Worm (Caenorhabditis elegans) whole organism, young adult: Measurements from ENCODE around the gene W04G3.13.

Source experiments
- B0035.1 ChIP-seq: sonication (generic microtip); optimal IDR thresholded peaks from 2 replicates; lab custom pipeline; 2016; ENCODE audit warnings: missing genetic modification characterization, mild to moderate bottlenecking, missing compliant biosample characterization, missing genotype, missing genetic modification reagents
- C17E4.6 ChIP-seq: fragments of 200-800 bp; sonication (Bioruptor generic); IDR thresholded peaks from 2 replicates; pipeline ENCODE4 v1.3.6; 2022; ENCODE audit warnings: missing genetic modification reagents, missing genetic modification characterization, missing compliant biosample characterization
- F22D6.2 ChIP-seq: sonication (generic microtip); optimal IDR thresholded peaks from 2 replicates; lab custom pipeline; 2016; ENCODE audit warnings: mild to moderate bottlenecking, missing genetic modification characterization, missing compliant biosample characterization
- F33H1.4 ChIP-seq: fragments of 200-800 bp; sonication (Bioruptor generic); IDR thresholded peaks from 2 replicates; pipeline ENCODE4 v1.3.6; 2022; ENCODE audit warnings: missing genetic modification reagents, missing genetic modification characterization, missing compliant biosample characterization
- F39B2.1 ChIP-seq: fragments of 200-800 bp; sonication (Bioruptor generic); IDR thresholded peaks from 2 replicates; pipeline ENCODE4 v1.3.6; 2022; ENCODE audit warnings: missing genetic modification reagents, missing genetic modification characterization, missing compliant biosample characterization
- F57C9.4 ChIP-seq: sonication (generic microtip); optimal IDR thresholded peaks from 2 replicates; lab custom pipeline; 2017; ENCODE audit warnings: mild to moderate bottlenecking, missing genetic modification characterization, missing compliant biosample characterization
- K12H6.12 ChIP-seq: fragments of 200-800 bp; sonication (Bioruptor generic); optimal IDR thresholded peaks from 2 replicates; lab custom pipeline; 2018; ENCODE audit warnings: mild to moderate bottlenecking, missing genetic modification characterization, missing compliant biosample characterization
- T07F8.4 ChIP-seq: sonication (generic microtip); optimal IDR thresholded peaks from 2 replicates; lab custom pipeline; 2016; ENCODE audit warnings: mild to moderate bottlenecking, missing genetic modification characterization, moderate library complexity, missing compliant biosample characterization
- Y56A3A.18 ChIP-seq: fragments of 200-800 bp; sonication (Bioruptor generic); IDR thresholded peaks from 2 replicates; pipeline ENCODE4 v1.3.6; 2022; ENCODE audit warnings: missing genetic modification reagents, missing genetic modification characterization, missing compliant biosample characterization
- Y67H2A.10 ChIP-seq: fragments of 200-800 bp; sonication (Bioruptor generic); conservative IDR thresholded peaks from 2 replicates; pipeline ENCODE4 v1.3.6; 2022; ENCODE audit warnings: missing genetic modification reagents, missing genetic modification characterization, missing compliant biosample characterization
- Y95B8A.8 ChIP-seq: fragments of 200-800 bp; sonication (Bioruptor generic); IDR thresholded peaks from 2 replicates; pipeline ENCODE4 v1.3.6; 2022; ENCODE audit warnings: missing genetic modification reagents, missing genetic modification characterization, missing compliant biosample characterization
- athp-1 ChIP-seq: sonication (generic microtip); optimal IDR thresholded peaks from 2 replicates; lab custom pipeline; 2017; ENCODE audit warnings: mild to moderate bottlenecking, missing genetic modification characterization, missing compliant biosample characterization
- attf-5 ChIP-seq: fragments of 200-800 bp; sonication (Bioruptor generic); optimal IDR thresholded peaks from 2 replicates; lab custom pipeline; 2018; ENCODE audit warnings: mild to moderate bottlenecking, missing genetic modification characterization, missing compliant biosample characterization
- attf-6 ChIP-seq: fragments of 200-800 bp; sonication (Bioruptor generic); IDR thresholded peaks from 2 replicates; pipeline ENCODE4 v1.3.6; 2022; ENCODE audit warnings: missing genetic modification reagents, missing genetic modification characterization, missing compliant biosample characterization
- bed-2 ChIP-seq: fragments of 200-800 bp; sonication (Bioruptor generic); IDR thresholded peaks from 2 replicates; pipeline ENCODE4 v1.3.6; 2022; ENCODE audit warnings: missing genetic modification reagents, missing genetic modification characterization, missing compliant biosample characterization
- cebp-1 ChIP-seq, 2 experiments: fragments of 200-800 bp in 1 of 2; sonication (Bioruptor generic) in 1 of 2; sonication (generic microtip) in 1 of 2; IDR thresholded peaks in 1 of 2; optimal IDR thresholded peaks in 1 of 2; 2 replicates each; pipeline versions ENCODE4 v1.3.6 to Lab custom; 2017 to 2022; ENCODE audit warnings: missing compliant biosample characterization in 2 of 2, missing genetic modification characterization in 2 of 2, mild to moderate bottlenecking in 1 of 2, missing genetic modification reagents in 1 of 2, moderate library complexity in 1 of 2
- cebp-2 ChIP-seq: fragments of 200-800 bp; sonication (Bioruptor generic); IDR thresholded peaks from 2 replicates; pipeline ENCODE4 v1.3.6; 2022; ENCODE audit warnings: missing genetic modification characterization, missing compliant biosample characterization
- ceh-40 ChIP-seq: fragments of 200-800 bp; sonication (Bioruptor generic); IDR thresholded peaks from 2 replicates; pipeline ENCODE4 v1.3.6; 2022; ENCODE audit warnings: missing genetic modification characterization, missing compliant biosample characterization
- ceh-91 ChIP-seq: fragments of 200-800 bp; sonication (Bioruptor generic); IDR thresholded peaks from 2 replicates; pipeline ENCODE4 v1.3.6; 2022; ENCODE audit warnings: missing genetic modification reagents, missing genetic modification characterization, missing compliant biosample characterization
- efl-1 ChIP-seq: fragments of 150-350 bp; optimal IDR thresholded peaks from 2 replicates; lab custom pipeline; 2014; ENCODE audit warnings: missing biosample characterization, missing genetic modification reagents, missing genetic modification characterization
- egrh-3 ChIP-seq: fragments of 200-800 bp; sonication (Bioruptor generic); IDR thresholded peaks from 2 replicates; pipeline ENCODE4 v1.3.6; 2022; ENCODE audit warnings: missing genetic modification reagents, missing genetic modification characterization, missing compliant biosample characterization
- fkh-3 ChIP-seq: sonication (generic microtip); optimal IDR thresholded peaks from 2 replicates; lab custom pipeline; 2016; ENCODE audit warnings: mild to moderate bottlenecking, missing genetic modification characterization, missing compliant biosample characterization
- gei-17 ChIP-seq: fragments of 200-800 bp; sonication (Bioruptor generic); optimal IDR thresholded peaks from 2 replicates; lab custom pipeline; 2018; ENCODE audit warnings: mild to moderate bottlenecking, missing genetic modification characterization, missing compliant biosample characterization
- hlh-12 ChIP-seq: sonication (generic microtip); optimal IDR thresholded peaks from 2 replicates; lab custom pipeline; 2016; ENCODE audit warnings: missing genetic modification characterization, missing compliant biosample characterization
- lag-1 ChIP-seq: fragments of 200-800 bp; sonication (Bioruptor generic); IDR thresholded peaks from 2 replicates; pipeline ENCODE4 v1.3.6; 2022; ENCODE audit warnings: missing genetic modification reagents, missing genetic modification characterization, missing compliant biosample characterization
- let-526 ChIP-seq: fragments of 200-800 bp; sonication (Bioruptor generic); IDR thresholded peaks from 2 replicates; pipeline ENCODE4 v1.3.6; 2022; ENCODE audit warnings: missing genetic modification reagents, missing genetic modification characterization, missing compliant biosample characterization
- let-607 ChIP-seq, 2 experiments: fragments of 200-800 bp in 1 of 2; sonication (Bioruptor generic) in 1 of 2; sonication (generic microtip) in 1 of 2; optimal IDR thresholded peaks; 2 replicates each; lab custom pipeline; 2016 to 2018; ENCODE audit warnings: mild to moderate bottlenecking in 2 of 2, missing compliant biosample characterization in 2 of 2, missing genetic modification characterization in 2 of 2, moderate library complexity in 2 of 2, missing genotype in 1 of 2
- lin-35 ChIP-seq, 3 experiments: fragments of 150-350 bp in 2 of 3; sonication (generic microtip) in 1 of 3; optimal IDR thresholded peaks; 2 replicates each; lab custom pipeline; 2014 to 2018; ENCODE audit warnings: missing biosample characterization in 3 of 3, missing genetic modification characterization in 3 of 3, missing genetic modification reagents in 3 of 3
- lin-54 ChIP-seq: fragments of 200-800 bp; sonication (Bioruptor generic); optimal IDR thresholded peaks from 2 replicates; lab custom pipeline; 2018; ENCODE audit warnings: mild to moderate bottlenecking, missing genetic modification characterization, missing compliant biosample characterization
- madf-10 ChIP-seq: sonication (generic microtip); optimal IDR thresholded peaks from 2 replicates; lab custom pipeline; 2016; ENCODE audit warnings: mild to moderate bottlenecking, missing genetic modification characterization, missing compliant biosample characterization
- madf-3 ChIP-seq: fragments of 200-800 bp; sonication (Bioruptor generic); IDR thresholded peaks from 2 replicates; pipeline ENCODE4 v1.3.6; 2022; ENCODE audit warnings: missing genetic modification reagents, missing genetic modification characterization, missing compliant biosample characterization
- madf-6 ChIP-seq: fragments of 200-800 bp; sonication (Bioruptor generic); IDR thresholded peaks from 2 replicates; pipeline ENCODE4 v1.3.6; 2022; ENCODE audit warnings: missing genetic modification reagents, missing genetic modification characterization, missing compliant biosample characterization
- madf-8 ChIP-seq: fragments of 200-800 bp; sonication (Bioruptor generic); conservative IDR thresholded peaks from 2 replicates; pipeline ENCODE4 v1.3.6; 2022; ENCODE audit warnings: missing genetic modification reagents, missing genetic modification characterization, missing compliant biosample characterization
- mes-4 ChIP-seq: sonication (generic microtip); optimal IDR thresholded peaks from 2 replicates; lab custom pipeline; 2016; ENCODE audit warnings: missing genotype, missing genetic modification characterization, missing compliant biosample characterization
- nfya-2 ChIP-seq: fragments of 200-800 bp; sonication (Bioruptor generic); IDR thresholded peaks from 2 replicates; pipeline ENCODE4 v1.3.6; 2022; ENCODE audit warnings: missing genetic modification reagents, missing genetic modification characterization, missing compliant biosample characterization
- nhr-27 ChIP-seq: fragments of 200-800 bp; sonication (Bioruptor generic); optimal IDR thresholded peaks from 2 replicates; lab custom pipeline; 2018; ENCODE audit warnings: mild to moderate bottlenecking, missing genetic modification characterization, moderate library complexity, missing compliant biosample characterization
- pbrm-1 ChIP-seq: fragments of 200-800 bp; sonication (Bioruptor generic); IDR thresholded peaks from 2 replicates; pipeline ENCODE4 v1.3.6; 2022; ENCODE audit warnings: missing genetic modification reagents, missing genetic modification characterization, missing compliant biosample characterization
- rcor-1 ChIP-seq: fragments of 200-800 bp; sonication (Bioruptor generic); IDR thresholded peaks from 2 replicates; pipeline ENCODE4 v1.3.6; 2022; ENCODE audit warnings: missing genetic modification reagents, missing genetic modification characterization, missing compliant biosample characterization
- snpc-4 ChIP-seq, 5 experiments: fragments of 150-350 bp in 1 of 5; sonication (generic microtip) in 4 of 5; optimal IDR thresholded peaks; 2 replicates each; lab custom pipeline; 2014 to 2018; ENCODE audit warnings: missing genetic modification characterization in 5 of 5, missing biosample characterization in 3 of 5, antibody characterized with exemption in 2 of 5, mild to moderate bottlenecking in 2 of 5, missing compliant biosample characterization in 2 of 5, missing genotype in 2 of 5, moderate library complexity in 2 of 5, missing genetic modification reagents in 1 of 5
- somi-1 ChIP-seq: fragments of 200-800 bp; sonication (Bioruptor generic); optimal IDR thresholded peaks from 2 replicates; lab custom pipeline; 2018; ENCODE audit warnings: mild to moderate bottlenecking, missing genetic modification characterization, missing compliant biosample characterization
- tbp1 ChIP-seq: fragments of 200-800 bp; sonication (Bioruptor generic); optimal IDR thresholded peaks from 2 replicates; lab custom pipeline; 2018; ENCODE audit warnings: mild to moderate bottlenecking, missing genetic modification characterization, missing compliant biosample characterization
- tbx-9 ChIP-seq: sonication (generic microtip); optimal IDR thresholded peaks from 2 replicates; lab custom pipeline; 2016; ENCODE audit warnings: borderline replicate concordance, missing genetic modification characterization, inconsistent platforms, missing compliant biosample characterization
- tlf-1 ChIP-seq: fragments of 200-800 bp; sonication (Bioruptor generic); optimal IDR thresholded peaks from 2 replicates; lab custom pipeline; 2018; ENCODE audit warnings: mild to moderate bottlenecking, missing genetic modification characterization, missing compliant biosample characterization
- zfh-2 ChIP-seq: fragments of 200-800 bp; sonication (Bioruptor generic); conservative IDR thresholded peaks from 2 replicates; pipeline ENCODE4 v1.3.6; 2022; ENCODE audit warnings: missing genetic modification reagents, missing genetic modification characterization, missing compliant biosample characterization
- ztf-22 ChIP-seq: fragments of 200-800 bp; sonication (Bioruptor generic); optimal IDR thresholded peaks from 2 replicates; lab custom pipeline; 2018; ENCODE audit warnings: mild to moderate bottlenecking, missing genetic modification characterization, moderate library complexity, missing compliant biosample characterization
- ztf-25 ChIP-seq: fragments of 200-800 bp; sonication (Bioruptor generic); IDR thresholded peaks from 2 replicates; pipeline ENCODE4 v1.3.6; 2022; ENCODE audit warnings: missing genetic modification reagents, missing genetic modification characterization, missing compliant biosample characterization
- ztf-6 ChIP-seq: fragments of 200-800 bp; sonication (Bioruptor generic); IDR thresholded peaks from 2 replicates; pipeline ENCODE4 v1.3.6; 2022; ENCODE audit warnings: missing genetic modification reagents, missing genetic modification characterization, missing compliant biosample characterization

W04G3.13 gene

ce11 chrX:11095480-11095879, 15.9 kb upstream of the W04G3.13 start (continued):
- TF ChIP-seq tbx-9 (tag; lab: Kevin White, UChicago) (peak; percentile 18), cebp-2 (GFP tag; lab: Robert Waterston, UW) (no peak), F57C9.4 (peak; percentile 4), egrh-3 (GFP tag; lab: Robert Waterston, UW) (peak; percentile 66), bed-2 (GFP tag; lab: Robert Waterston, UW) (0 out of 2 replicates have a peak, but pooled peaks have one; percentile 58), attf-6 (GFP tag; lab: Robert Waterston, UW) (peak; percentile 51; the same call in 1 of the 2 replicates), let-526 (GFP tag; lab: Robert Waterston, UW) (peak; percentile 33; the same call in 1 of the 2 replicates), ztf-6 (peak; percentile 82; the same call in 1 of the 2 replicates), nfya-2 (no peak), attf-5 (GFP tag; lab: Kevin White, UChicago) (peak; percentile 63), mes-4 (peak; percentile 61), Y56A3A.18 (peak; percentile 95), efl-1 (no peak), madf-3 (GFP tag; lab: Robert Waterston, UW) (peak; percentile 66; the same call in 1 of the 2 replicates), madf-6 (GFP tag; lab: Robert Waterston, UW) (no peak), ztf-22 (GFP tag; lab: Kevin White, UChicago) (peak; percentile 62), let-607 (tag; optimal IDR thresholded peaks at IDR 0.05; lab: Kevin White, UChicago) (peak; percentile 56 to 64), ceh-40 (no peak), lin-35 (GFP tag; optimal IDR thresholded peaks at IDR 0.05; lab: Kevin White, UChicago) (peak in 1 of 3 experiments; percentile 75), T07F8.4 (tag; lab: Kevin White, UChicago) (peak; percentile 77), C17E4.6 (peak; percentile 64; the same call in 1 of the 2 replicates), somi-1 (GFP tag; lab: Kevin White, UChicago) (peak; percentile 71), Y95B8A.8 (GFP tag; lab: Robert Waterston, UW) (no peak), lag-1 (GFP tag; lab: Robert Waterston, UW) (no peak), fkh-3 (tag; lab: Kevin White, UChicago) (no peak), hlh-12 (tag; lab: Kevin White, UChicago) (no peak), nhr-27 (peak; percentile 61), lin-54 (peak; percentile 72), zfh-2 (GFP tag; lab: Robert Waterston, UW) (no peak), cebp-1 (GFP tag; IDR thresholded peaks at IDR 0.05; lab: Robert Waterston, UW) (peak; percentile 51; the same call in 1 of the 2 replicates), cebp-1 (tag; optimal IDR thresholded peaks at IDR 0.05; lab: Kevin White, UChicago) (peak; percentile 83), pbrm-1 (GFP tag; lab: Robert Waterston, UW) (peak; percentile 95), tbp1 (peak; percentile 93), ceh-91 (peak; percentile 25; the same call in 1 of the 2 replicates), F39B2.1 (GFP tag; lab: Robert Waterston, UW) (peak; percentile 70; the same call in 1 of the 2 replicates), K12H6.12 (peak; percentile 84), madf-8 (GFP tag; lab: Robert Waterston, UW) (no peak), gei-17 (peak; percentile 80), ztf-25 (GFP tag; lab: Robert Waterston, UW) (peak; percentile 88; the same call in 1 of the 2 replicates), rcor-1 (GFP tag; lab: Robert Waterston, UW) (peak; percentile 92), B0035.1 (tag; lab: Kevin White, UChicago) (peak; percentile 87), F22D6.2 (tag; lab: Kevin White, UChicago) (peak; percentile 70), Y67H2A.10 (GFP tag; lab: Robert Waterston, UW) (no peak), tlf-1 (GFP tag; lab: Kevin White, UChicago) (peak; percentile 50), athp-1 (peak; percentile 67), madf-10 (tag; lab: Kevin White, UChicago) (peak; percentile 86), F33H1.4 (0 out of 2 replicates have a peak, but pooled peaks have one; percentile 22), snpc-4 (GFP tag; optimal IDR thresholded peaks at IDR 0.05; lab: Kevin White, UChicago) (peak; percentile 58), snpc-4 (tag; optimal IDR thresholded peaks at IDR 0.05; lab: Kevin White, UChicago) (peak in 2 of 4 experiments; percentile 66 to 81)
